Fruit fly (Drosophila melanogaster): ENCODE measurements around the gene CG8012.

Gene CG8012

dm6 chr3L:8185263-8186227 is 29.5 kb upstream of the CG8012 start (continued):
- TF ChIP-seq otp (GFP tag; IDR thresholded peaks at IDR 0.05) (peak; percentile 3; the same call in 1 of the 3 replicates), HmgD (GFP tag; optimal IDR thresholded peaks at IDR 0.05) (peak; percentile 49), zf30C (GFP tag; optimal IDR thresholded peaks at IDR 0.05) (no peak), pho (GFP tag; optimal IDR thresholded peaks at IDR 0.05) (peak; percentile 55), CTCF (GFP tag; optimal IDR thresholded peaks at IDR 0.05) (no peak), sqz (GFP tag; optimal IDR thresholded peaks at IDR 0.05) (no peak), Med (GFP tag) (peak; percentile 84), CG14014 (GFP tag; IDR thresholded peaks at IDR 0.05) (0 out of 2 replicates have a peak, but pooled peaks have one; percentile 5), CG16813 (GFP tag; IDR thresholded peaks at IDR 0.05; ENCODE audit: partially characterized antibody) (no peak), CG8089 (GFP tag; optimal IDR thresholded peaks at IDR 0.05) (peak; percentile 35), CG34376 (GFP tag; optimal IDR thresholded peaks at IDR 0.05) (peak; percentile 97), CG3407 (GFP tag; optimal IDR thresholded peaks at IDR 0.05) (no peak), CG34224 (GFP tag; IDR thresholded peaks at IDR 0.05; ENCODE audit: partially characterized antibody) (0 out of 3 replicates have a peak, but pooled peaks have one; percentile 15), ac (GFP tag; optimal IDR thresholded peaks at IDR 0.05) (no peak), D19B (GFP tag; optimal IDR thresholded peaks at IDR 0.05) (peak; percentile 80), tll (GFP tag; optimal IDR thresholded peaks at IDR 0.05) (no peak), chinmo (GFP tag; IDR thresholded peaks at IDR 0.05; ENCODE audit: partially characterized antibody) (0 out of 4 replicates have a peak, but pooled peaks have one; percentile 41), ERR (GFP tag; optimal IDR thresholded peaks at IDR 0.05) (peak; percentile 90), Ets97D (GFP tag; optimal IDR thresholded peaks at IDR 0.05) (peak; percentile 5), Poxn (GFP tag; IDR thresholded peaks at IDR 0.05) (no peak), twi (tag; optimal IDR thresholded peaks at IDR 0.05) (no peak), caup (GFP tag; optimal IDR thresholded peaks at IDR 0.05; ENCODE audit: severe bottlenecking) (peak; percentile 57), grau (tag; optimal IDR thresholded peaks at IDR 0.05) (peak; percentile 36), sd (tag; optimal IDR thresholded peaks at IDR 0.05) (peak; percentile 43), CG15479 (GFP tag; optimal IDR thresholded peaks at IDR 0.05) (no peak), B-H2 (GFP tag; optimal IDR thresholded peaks at IDR 0.05) (no peak), NFAT (GFP tag; IDR thresholded peaks at IDR 0.05) (no peak), CG13894 (tag; optimal IDR thresholded peaks at IDR 0.05) (no peak), CG4820 (GFP tag; optimal IDR thresholded peaks at IDR 0.05) (peak; percentile 33), CG8924 (tag; optimal IDR thresholded peaks at IDR 0.05) (peak; percentile 20), ken (GFP tag; IDR thresholded peaks at IDR 0.05) (no peak), chn (GFP tag; optimal IDR thresholded peaks at IDR 0.05) (peak; percentile 26), kni (GFP tag; optimal IDR thresholded peaks at IDR 0.05) (no peak), cad (GFP tag; optimal IDR thresholded peaks at IDR 0.05) (no peak), luna (GFP tag; optimal IDR thresholded peaks at IDR 0.05) (peak; percentile 1), Mad (GFP tag; optimal IDR thresholded peaks at IDR 0.05) (peak; percentile 41), vfl (GFP tag; optimal IDR thresholded peaks at IDR 0.05) (peak; percentile 32), CG12219 (GFP tag; optimal IDR thresholded peaks at IDR 0.05) (peak; percentile 18), run (tag; optimal IDR thresholded peaks at IDR 0.05) (no peak), CG9727 (GFP tag; optimal IDR thresholded peaks at IDR 0.05) (peak; percentile 27), CG15011 (GFP tag; optimal IDR thresholded peaks at IDR 0.05) (no peak), tup (GFP tag; optimal IDR thresholded peaks at IDR 0.05) (peak; percentile 30), da (GFP tag; optimal IDR thresholded peaks at IDR 0.05) (no peak), abd-A (tag; optimal IDR thresholded peaks at IDR 0.05) (no peak), MBD-R2 (GFP tag; IDR thresholded peaks at IDR 0.05) (peak; percentile 6; the same call in 1 of the 2 replicates), Doc3 (GFP tag; IDR thresholded peaks at IDR 0.05; ENCODE audit: partially characterized antibody) (no peak), CG17568 (GFP tag; optimal IDR thresholded peaks at IDR 0.05) (no peak), CG13624 (GFP tag; optimal IDR thresholded peaks at IDR 0.05) (peak; percentile 12)

All from whole organism, embryonic.